Worm (Caenorhabditis elegans): ENCODE measurements around the gene ZK180.8.

ZK180.8 gene

ce11 chrIV:4469055-4469454 is 42.5 kb downstream of the ZK180.8 start:
- TF ChIP-seq ztf-4 (tag; optimal IDR thresholded peaks at IDR 0.05) (no peak), mdl-1 (tag; optimal IDR thresholded peaks at IDR 0.05) (no peak), nhr-12 (tag; optimal IDR thresholded peaks at IDR 0.05) (no peak), ceh-9 (tag; optimal IDR thresholded peaks at IDR 0.05) (no peak), snpc-4 (tag; optimal IDR thresholded peaks at IDR 0.05) (no peak), lin-39 (tag; optimal IDR thresholded peaks at IDR 0.05) (no peak), skn-1 (tag; optimal IDR thresholded peaks at IDR 0.05) (no peak), nhr-77 (tag; optimal IDR thresholded peaks at IDR 0.05) (no peak), elt-1 (tag; optimal IDR thresholded peaks at IDR 0.05) (no peak), unc-62 (GFP tag; optimal IDR thresholded peaks at IDR 0.05) (no peak), jun-1 (tag; optimal IDR thresholded peaks at IDR 0.05) (no peak), mml-1 (tag; optimal IDR thresholded peaks at IDR 0.05) (no peak), nhr-23 (tag; optimal IDR thresholded peaks at IDR 0.05) (no peak), eor-1 (tag; optimal IDR thresholded peaks at IDR 0.05) (no peak), elt-2 (tag; optimal IDR thresholded peaks at IDR 0.05) (no peak), unc-39 (tag; optimal IDR thresholded peaks at IDR 0.05) (no peak), pqm-1 (tag; optimal IDR thresholded peaks at IDR 0.05) (no peak), nhr-25 (tag; optimal IDR thresholded peaks at IDR 0.05) (no peak), daf-12 (tag; optimal IDR thresholded peaks at IDR 0.05) (no peak), ZK546.5 (tag; optimal IDR thresholded peaks at IDR 0.05) (no peak)

DNA sequence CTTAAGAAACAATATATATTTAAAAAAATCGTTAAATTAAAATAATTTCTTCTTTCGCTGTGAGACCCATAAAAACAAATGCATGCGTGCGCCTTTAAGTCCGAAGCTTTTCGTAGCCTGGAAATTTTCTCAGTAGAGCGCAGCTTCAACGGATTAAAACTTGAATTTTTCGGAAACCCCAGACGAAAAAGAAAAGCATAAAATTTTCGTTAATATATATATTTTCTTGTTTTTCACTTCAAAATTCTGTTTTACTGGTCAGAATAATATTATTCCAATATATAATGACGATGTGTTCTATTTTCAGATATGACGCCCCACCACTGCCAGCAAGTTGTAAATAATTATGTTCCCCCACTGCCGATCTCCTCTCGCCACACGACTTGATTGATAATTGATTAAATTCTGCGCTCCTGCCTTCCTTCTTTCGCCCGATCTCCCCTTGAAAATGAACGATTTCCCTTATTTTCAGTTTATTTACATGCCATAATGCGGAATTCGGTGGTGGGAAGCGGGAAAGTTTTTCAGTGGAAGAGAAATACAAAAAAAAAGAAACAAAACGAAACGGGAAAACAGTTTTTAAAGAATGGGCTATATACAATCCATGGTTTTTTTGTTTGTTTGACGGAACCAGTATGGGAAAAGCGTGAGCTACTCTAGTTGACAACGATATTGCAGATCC is 43.3 kb downstream of the ZK180.8 start:
- TF ChIP-seq nhr-23 (tag; optimal IDR thresholded peaks at IDR 0.05) (peak; percentile 14), elt-3 (tag; optimal IDR thresholded peaks at IDR 0.05) (no peak), eor-1 (tag; optimal IDR thresholded peaks at IDR 0.05) (no peak), ztf-11 (tag; optimal IDR thresholded peaks at IDR 0.05) (no peak), lin-39 (tag; optimal IDR thresholded peaks at IDR 0.05) (no peak), fos-1 (tag; optimal IDR thresholded peaks at IDR 0.05) (no peak), daf-12 (tag; optimal IDR thresholded peaks at IDR 0.05) (no peak), ceh-28 (tag; optimal IDR thresholded peaks at IDR 0.05) (no peak), nhr-77 (tag; optimal IDR thresholded peaks at IDR 0.05) (no peak), tbx-2 (tag; optimal IDR thresholded peaks at IDR 0.05) (peak; percentile 46), lsy-12 (tag; optimal IDR thresholded peaks at IDR 0.05) (peak; percentile 46), nhr-25 (tag; optimal IDR thresholded peaks at IDR 0.05) (no peak), nfya-1 (tag; optimal IDR thresholded peaks at IDR 0.05; ENCODE audit: insufficient read depth) (no peak), nhr-76 (tag; optimal IDR thresholded peaks at IDR 0.05) (no peak), fkh-10 (GFP tag; optimal IDR thresholded peaks at IDR 0.05) (no peak), ztf-4 (tag; optimal IDR thresholded peaks at IDR 0.05) (peak; percentile 69), ZK546.5 (tag; optimal IDR thresholded peaks at IDR 0.05) (no peak), elt-2 (tag; optimal IDR thresholded peaks at IDR 0.05) (peak; percentile 40), ama-1 (optimal IDR thresholded peaks at IDR 0.05) (peak; percentile 98), pha-4 (tag; optimal IDR thresholded peaks at IDR 0.05) (peak; percentile 46), elt-1 (tag; optimal IDR thresholded peaks at IDR 0.05) (no peak), skn-1 (tag; optimal IDR thresholded peaks at IDR 0.05) (no peak), unc-62 (GFP tag; optimal IDR thresholded peaks at IDR 0.05) (no peak), mdl-1 (tag; optimal IDR thresholded peaks at IDR 0.05) (no peak), jun-1 (tag; optimal IDR thresholded peaks at IDR 0.05) (peak; percentile 17), nhr-43 (tag; optimal IDR thresholded peaks at IDR 0.05; ENCODE audit: poor library complexity, severe bottlenecking) (peak; percentile 65), egl-27 (tag; optimal IDR thresholded peaks at IDR 0.05) (no peak), hmg-11 (tag; optimal IDR thresholded peaks at IDR 0.05) (peak; percentile 9)

- TF ChIP-seq ceh-28 (tag; optimal IDR thresholded peaks at IDR 0.05): no peak
- no peak for TF ChIP-seq nhr-25 (tag; optimal IDR thresholded peaks at IDR 0.05)
- no peak for TF ChIP-seq fkh-2 (tag; optimal IDR thresholded peaks at IDR 0.05)
- TF ChIP-seq elt-1 (tag; optimal IDR thresholded peaks at IDR 0.05): no peak
- TF ChIP-seq ceh-82 (tag; optimal IDR thresholded peaks at IDR 0.05): no peak
- no peak for TF ChIP-seq elt-3 (tag; optimal IDR thresholded peaks at IDR 0.05)
- no peak for TF ChIP-seq lin-15B (tag; optimal IDR thresholded peaks at IDR 0.05)
These were observed 46.3 kb downstream of the ZK180.8 start, which contains the start of gene M01H9.5 for ce11 chrIV:4465184-4465583. Gene M01H9.5 (plus strand): TSS chrIV:4465484.
